Worm (Caenorhabditis elegans): ENCODE results near the gene pqn-25.

pqn-25 gene

DNA sequence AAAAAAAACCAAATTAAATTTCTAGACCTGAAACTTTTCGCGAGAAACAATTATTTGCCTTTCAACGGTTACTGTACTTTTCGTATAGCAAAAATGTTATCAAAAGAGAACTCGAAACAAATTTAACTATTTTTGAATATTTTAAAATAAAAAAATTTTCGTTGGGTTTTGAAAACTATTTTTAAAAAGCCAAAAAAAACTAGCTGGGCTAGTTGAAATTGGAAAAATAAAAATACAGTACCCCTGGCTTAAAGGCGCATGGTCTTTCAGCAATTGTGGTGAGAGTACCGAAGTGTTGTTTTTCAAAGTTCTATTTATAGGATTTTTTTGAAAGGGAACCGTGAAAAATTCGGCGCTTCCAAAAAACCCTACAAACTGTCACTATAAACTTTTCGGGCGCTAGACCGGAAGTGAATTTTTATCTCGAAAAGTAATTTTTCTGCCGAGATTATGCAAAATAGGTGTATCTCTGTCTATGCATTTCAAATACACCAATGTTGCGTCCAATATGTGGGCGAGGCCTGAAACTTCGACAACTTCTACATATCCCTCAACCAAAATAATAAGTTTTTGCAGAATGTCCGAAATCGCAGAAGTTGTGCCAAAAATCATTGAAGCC is 31.4 kb upstream of the pqn-25 start, which contains the start of gene D1044.1:
Gene D1044.1 (plus strand): TSS at position 569 of the 619 bp plus-strand sequence.
- TF ChIP-seq cog-1 (tag; optimal IDR thresholded peaks at IDR 0.05): no peak
- no peak for TF ChIP-seq tab-1 (GFP tag; IDR thresholded peaks at IDR 0.05)
- no peak for TF ChIP-seq ref-1 (GFP tag; conservative IDR thresholded peaks at IDR 0.05)
- no peak for TF ChIP-seq ztf-23 (GFP tag; IDR thresholded peaks at IDR 0.05)
- TF ChIP-seq klf-2 (GFP tag; conservative IDR thresholded peaks at IDR 0.05): no peak
- TF ChIP-seq flt-1 (GFP tag; IDR thresholded peaks at IDR 0.05): no peak
- TF ChIP-seq T22C8.4 (GFP tag; IDR thresholded peaks at IDR 0.05): no peak
- TF ChIP-seq ztf-29 (GFP tag; IDR thresholded peaks at IDR 0.05): no peak
- no peak for TF ChIP-seq med-1 (GFP tag; optimal IDR thresholded peaks at IDR 0.05; ENCODE audit: insufficient read depth)

- no peak for TF ChIP-seq med-1 (GFP tag; optimal IDR thresholded peaks at IDR 0.05; ENCODE audit: insufficient read depth)
- no peak for TF ChIP-seq ref-1 (GFP tag; conservative IDR thresholded peaks at IDR 0.05)
- TF ChIP-seq klf-2 (GFP tag; conservative IDR thresholded peaks at IDR 0.05): no peak
- no peak for TF ChIP-seq ztf-29 (GFP tag; IDR thresholded peaks at IDR 0.05)
- TF ChIP-seq T22C8.4 (GFP tag; IDR thresholded peaks at IDR 0.05): no peak
- TF ChIP-seq cog-1 (tag; optimal IDR thresholded peaks at IDR 0.05): no peak
- no peak for TF ChIP-seq tab-1 (GFP tag; IDR thresholded peaks at IDR 0.05)
- no peak for TF ChIP-seq flt-1 (GFP tag; IDR thresholded peaks at IDR 0.05)
- no peak for TF ChIP-seq ztf-23 (GFP tag; IDR thresholded peaks at IDR 0.05)
Measured at ce11 chrIII:5543050-5543449, 30.6 kb upstream of the pqn-25 start, which contains the start of gene D1044.6. Gene D1044.6 (minus strand): TSS chrIII:5543177.

ce11 chrIII:5541777-5542176 is 29.4 kb upstream of the pqn-25 start:
- no peak for TF ChIP-seq cog-1 (tag; optimal IDR thresholded peaks at IDR 0.05)

DNA sequence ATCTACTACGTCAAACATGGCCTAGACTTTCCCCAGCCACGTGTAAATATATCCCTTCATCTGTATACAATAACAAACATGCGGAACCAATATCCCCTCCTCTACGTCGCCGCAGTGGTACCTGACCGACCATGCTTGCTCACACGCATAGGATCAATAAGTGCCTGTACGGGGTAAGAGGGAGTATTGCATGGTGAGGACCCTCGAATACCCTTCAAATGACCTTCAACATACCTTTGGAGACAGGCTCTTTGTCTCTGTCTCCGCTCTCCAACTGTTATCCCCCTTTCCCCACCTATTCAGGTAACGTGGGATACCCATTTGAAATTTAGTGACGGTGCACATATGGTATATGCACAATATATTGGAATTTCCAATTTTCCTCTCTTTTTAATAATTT is 13.6 kb upstream of the pqn-25 start, which contains the start of gene dex-1:
Gene dex-1 (plus strand): TSS at position 132 of the 400 bp plus-strand sequence.
- TF ChIP-seq ztf-23 (GFP tag; IDR thresholded peaks at IDR 0.05): no peak
- TF ChIP-seq med-1 (GFP tag; optimal IDR thresholded peaks at IDR 0.05; ENCODE audit: insufficient read depth): no peak
- TF ChIP-seq cog-1 (tag; optimal IDR thresholded peaks at IDR 0.05): no peak
- TF ChIP-seq ref-1 (GFP tag; conservative IDR thresholded peaks at IDR 0.05): no peak
- TF ChIP-seq T22C8.4 (GFP tag; IDR thresholded peaks at IDR 0.05): no peak
- no peak for TF ChIP-seq tab-1 (GFP tag; IDR thresholded peaks at IDR 0.05)
- no peak for TF ChIP-seq flt-1 (GFP tag; IDR thresholded peaks at IDR 0.05)

- TF ChIP-seq ztf-29 (GFP tag; IDR thresholded peaks at IDR 0.05) (no peak), klf-2 (GFP tag; conservative IDR thresholded peaks at IDR 0.05) (no peak), cog-1 (tag; optimal IDR thresholded peaks at IDR 0.05) (no peak), ztf-23 (GFP tag; IDR thresholded peaks at IDR 0.05) (no peak), flt-1 (GFP tag; IDR thresholded peaks at IDR 0.05) (no peak), tab-1 (GFP tag; IDR thresholded peaks at IDR 0.05) (no peak), T22C8.4 (GFP tag; IDR thresholded peaks at IDR 0.05) (no peak)
Measured at ce11 chrIII:5521930-5522329, 9.5 kb upstream of the pqn-25 start, which contains the start of gene D1044.4. Gene D1044.4 (minus strand): TSS chrIII:5522030.

DNA sequence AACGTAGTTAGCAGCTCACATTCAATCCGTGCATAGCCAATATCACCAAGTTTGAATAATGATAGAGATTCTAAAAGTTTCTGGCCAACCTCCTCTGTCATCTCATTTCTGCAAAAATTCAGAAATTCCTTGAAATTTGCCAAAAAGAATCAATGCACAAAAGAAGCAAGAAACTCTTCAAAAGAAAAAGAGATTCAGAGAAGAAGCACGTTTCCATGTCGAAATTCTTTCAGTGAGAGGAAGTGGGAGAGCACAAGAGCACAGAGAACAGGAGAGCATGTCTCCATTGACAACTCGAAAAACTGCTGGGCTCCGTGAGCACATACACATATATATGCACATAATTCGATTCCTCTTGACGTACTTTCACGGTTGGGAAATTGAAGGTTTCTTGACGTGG is 5.0 kb upstream of the pqn-25 start, which contains the start of gene nekl-4:
Gene nekl-4 (minus strand): TSS at position 101 of the 400 bp plus-strand sequence.
- TF ChIP-seq flt-1 (GFP tag; IDR thresholded peaks at IDR 0.05) (no peak), cog-1 (tag; optimal IDR thresholded peaks at IDR 0.05) (no peak), ztf-23 (GFP tag; IDR thresholded peaks at IDR 0.05) (no peak), T22C8.4 (GFP tag; IDR thresholded peaks at IDR 0.05) (no peak), med-1 (GFP tag; optimal IDR thresholded peaks at IDR 0.05; ENCODE audit: insufficient read depth) (no peak), ref-1 (GFP tag; conservative IDR thresholded peaks at IDR 0.05) (no peak), tab-1 (GFP tag; IDR thresholded peaks at IDR 0.05) (no peak), ztf-29 (GFP tag; IDR thresholded peaks at IDR 0.05) (no peak), klf-2 (GFP tag; conservative IDR thresholded peaks at IDR 0.05) (no peak)

- TF ChIP-seq tab-1 (GFP tag; IDR thresholded peaks at IDR 0.05): no peak
- no peak for TF ChIP-seq T22C8.4 (GFP tag; IDR thresholded peaks at IDR 0.05)
- TF ChIP-seq klf-2 (GFP tag; conservative IDR thresholded peaks at IDR 0.05): no peak
- no peak for TF ChIP-seq ref-1 (GFP tag; conservative IDR thresholded peaks at IDR 0.05)
- no peak for TF ChIP-seq med-1 (GFP tag; optimal IDR thresholded peaks at IDR 0.05; ENCODE audit: insufficient read depth)
- no peak for TF ChIP-seq ztf-29 (GFP tag; IDR thresholded peaks at IDR 0.05)
- TF ChIP-seq flt-1 (GFP tag; IDR thresholded peaks at IDR 0.05): no peak
- TF ChIP-seq ztf-23 (GFP tag; IDR thresholded peaks at IDR 0.05): no peak
- no peak for TF ChIP-seq cog-1 (tag; optimal IDR thresholded peaks at IDR 0.05)
Measured at ce11 chrIII:5508669-5509068, 3.7 kb downstream of the pqn-25 start, which contains the start of gene D1044.7. Gene D1044.7 (minus strand): TSS chrIII:5508769.

DNA sequence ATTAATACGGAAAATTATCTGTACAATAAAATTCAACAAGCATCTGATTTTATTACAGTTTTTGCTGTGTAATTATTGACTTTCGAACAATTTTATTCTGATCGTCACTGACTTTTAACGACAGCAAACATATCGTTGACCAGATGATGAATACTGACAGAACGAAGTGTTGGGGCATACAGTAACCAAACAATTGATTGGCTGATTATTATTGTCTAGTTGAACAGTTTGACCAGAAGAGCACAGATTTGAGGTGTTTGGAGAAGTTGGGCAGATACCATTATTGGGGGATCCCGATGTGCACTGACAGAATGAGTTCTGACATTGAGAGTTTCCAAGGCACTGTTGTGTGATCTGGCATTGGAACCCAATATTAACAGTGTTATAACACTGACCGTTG is 5.5 kb downstream of the pqn-25 start:
- TF ChIP-seq med-1 (GFP tag; optimal IDR thresholded peaks at IDR 0.05; ENCODE audit: insufficient read depth): no peak
- TF ChIP-seq T22C8.4 (GFP tag; IDR thresholded peaks at IDR 0.05): no peak
- TF ChIP-seq ztf-29 (GFP tag; IDR thresholded peaks at IDR 0.05): no peak
- no peak for TF ChIP-seq tab-1 (GFP tag; IDR thresholded peaks at IDR 0.05)
- no peak for TF ChIP-seq cog-1 (tag; optimal IDR thresholded peaks at IDR 0.05)
- TF ChIP-seq flt-1 (GFP tag; IDR thresholded peaks at IDR 0.05): no peak
- no peak for TF ChIP-seq ztf-23 (GFP tag; IDR thresholded peaks at IDR 0.05)
- no peak for TF ChIP-seq ref-1 (GFP tag; conservative IDR thresholded peaks at IDR 0.05)
- no peak for TF ChIP-seq klf-2 (GFP tag; conservative IDR thresholded peaks at IDR 0.05)

DNA sequence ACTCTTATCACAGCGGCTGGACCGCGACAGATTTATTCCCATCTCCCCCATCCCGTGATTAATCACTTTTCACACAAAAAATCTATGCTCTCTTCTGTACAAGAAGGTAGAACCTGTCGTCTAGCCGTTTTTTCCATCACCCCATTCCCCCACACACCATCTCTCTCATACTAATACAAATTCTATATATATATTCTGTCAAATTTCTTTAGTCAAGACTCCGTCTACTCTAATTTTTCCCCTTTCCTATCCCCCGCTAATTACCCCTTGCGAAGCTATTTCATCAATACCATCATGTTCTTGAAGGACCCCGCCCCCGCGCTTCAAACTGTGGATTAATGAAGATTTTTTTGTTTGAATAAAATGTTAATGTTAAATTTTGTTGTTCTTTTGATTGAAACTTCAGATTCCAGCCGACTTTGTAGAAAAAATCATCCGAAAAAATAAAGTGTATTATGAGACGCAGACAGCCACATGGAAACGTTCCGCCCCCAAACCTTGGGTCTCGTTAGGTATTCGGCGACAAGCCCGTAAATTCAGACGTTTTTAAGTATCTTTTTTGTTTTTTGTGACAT is 6.3 kb downstream of the pqn-25 start:
- TF ChIP-seq med-1 (GFP tag; optimal IDR thresholded peaks at IDR 0.05; ENCODE audit: insufficient read depth) (no peak), ztf-23 (GFP tag; IDR thresholded peaks at IDR 0.05) (0 out of 2 replicates have a peak, but pooled peaks have one; percentile 52)
